Fruit fly (Drosophila melanogaster) whole organism, embryonic: ENCODE measurements around the gene CG15262.

Experiments
- Aef1 ChIP-seq: fragments of 200-800 bp; sonication (Bioruptor generic); IDR thresholded peaks from 3 replicates; pipeline ENCODE4 v1.3.6; 2022; ENCODE audit warnings: missing biosample characterization, missing genetic modification characterization
- Atf6 ChIP-seq: fragments of 200-800 bp; sonication (Bioruptor generic); IDR thresholded peaks from 2 replicates; pipeline ENCODE4 v1.3.6; 2022; ENCODE audit warnings: missing biosample characterization, missing genetic modification characterization
- Awh ChIP-seq: fragments of 200-800 bp; sonication (Bioruptor generic); IDR thresholded peaks from 2 replicates; pipeline ENCODE4, ENCODE4 v1.3.6; 2022; ENCODE audit warnings: missing biosample characterization, missing genetic modification characterization
- BEAF-32 ChIP-seq: fragments of 200-800 bp; sonication (Bioruptor generic); optimal IDR thresholded peaks from 3 replicates; lab custom pipeline; 2017; ENCODE audit warnings: missing biosample characterization, missing genetic modification characterization, mild to moderate bottlenecking, moderate library complexity, missing genetic modification reagents
- CG10654 ChIP-seq: fragments of 200-800 bp; sonication (Bioruptor generic); optimal IDR thresholded peaks from 2 replicates; lab custom pipeline; 2016; ENCODE audit warnings: missing biosample characterization, missing genetic modification characterization
- CG11723 ChIP-seq: fragments of 200-800 bp; sonication (Bioruptor generic); optimal IDR thresholded peaks from 2 replicates; lab custom pipeline; 2017; ENCODE audit warnings: missing biosample characterization, mild to moderate bottlenecking, missing genetic modification characterization
- CG13287 ChIP-seq: fragments of 200-800 bp; sonication (Bioruptor generic); IDR thresholded peaks from 2 replicates; pipeline ENCODE4 v1.3.6; 2022; ENCODE audit warnings: missing biosample characterization, missing genetic modification characterization; ENCODE audit not compliant: partially characterized antibody
- CG18262 ChIP-seq: fragments of 200-800 bp; optimal IDR thresholded peaks from 3 replicates; lab custom pipeline; 2019; ENCODE audit warnings: missing biosample characterization, mild to moderate bottlenecking, missing genetic modification characterization, moderate library complexity
- CG2875 ChIP-seq: fragments of 200-800 bp; sonication (Bioruptor generic); optimal IDR thresholded peaks from 2 replicates; lab custom pipeline; 2017; ENCODE audit warnings: missing biosample characterization, mild to moderate bottlenecking, missing genetic modification characterization, missing genetic modification reagents
- CG33557 ChIP-seq: fragments of 200-800 bp; sonication (Bioruptor generic); optimal IDR thresholded peaks from 2 replicates; lab custom pipeline; 2019; ENCODE audit warnings: missing biosample characterization, mild to moderate bottlenecking, missing genetic modification characterization, moderate library complexity
- CG34376 ChIP-seq: fragments of 200-800 bp; sonication (Bioruptor generic); optimal IDR thresholded peaks from 2 replicates; lab custom pipeline; 2018; ENCODE audit warnings: missing biosample characterization, mild to moderate bottlenecking, missing genetic modification characterization
- CG4360 ChIP-seq: fragments of 200-800 bp; sonication (Bioruptor generic); IDR thresholded peaks from 2 replicates; pipeline ENCODE4 v1.3.6; 2022; ENCODE audit warnings: missing biosample characterization, missing genetic modification characterization
- CG9215 ChIP-seq: fragments of 200-800 bp; sonication (Bioruptor generic); IDR thresholded peaks from 2 replicates; pipeline ENCODE4 v1.3.6; 2022; ENCODE audit warnings: missing biosample characterization, missing genetic modification characterization
- CG9609 ChIP-seq: fragments of 200-800 bp; sonication (Bioruptor generic); optimal IDR thresholded peaks from 3 replicates; lab custom pipeline; 2016; ENCODE audit warnings: missing biosample characterization, missing genetic modification characterization
- Deaf1 ChIP-seq: fragments of 200-800 bp; optimal IDR thresholded peaks from 3 replicates; lab custom pipeline; 2019; ENCODE audit warnings: missing biosample characterization, mild to moderate bottlenecking, missing genetic modification characterization, moderate library complexity
- Eip74EF ChIP-seq, 2 experiments: fragments of 200-800 bp in 1 of 2; fragments of >200 bp in 1 of 2; sonication (Bioruptor generic) in 1 of 2; optimal IDR thresholded peaks; 2 replicates each; lab custom pipeline; 2017 to 2019; ENCODE audit warnings: missing biosample characterization in 2 of 2, missing genetic modification characterization in 2 of 2, mild to moderate bottlenecking in 1 of 2, moderate library complexity in 1 of 2
- GATAe ChIP-seq: fragments of 200-800 bp; sonication (Bioruptor generic); conservative IDR thresholded peaks from 2 replicates; pipeline ENCODE4 v1.3.6; 2022; ENCODE audit warnings: missing biosample characterization, missing genetic modification characterization
- H15 ChIP-seq: fragments of 200-800 bp; sonication (Bioruptor generic); IDR thresholded peaks from 3 replicates; pipeline ENCODE4 v1.3.6; 2022; ENCODE audit warnings: missing biosample characterization, missing genetic modification characterization
- HLHmδ ChIP-seq: fragments of 200-800 bp; sonication (Bioruptor generic); optimal IDR thresholded peaks from 2 replicates; lab custom pipeline; 2018; ENCODE audit warnings: missing biosample characterization, mild to moderate bottlenecking, missing genetic modification characterization, moderate library complexity
- HmgD ChIP-seq: fragments of 200-800 bp; sonication (Bioruptor generic); optimal IDR thresholded peaks from 3 replicates; lab custom pipeline; 2016; ENCODE audit warnings: missing biosample characterization, missing genetic modification characterization
- Hmr ChIP-seq: fragments of 200-800 bp; sonication (Bioruptor generic); optimal IDR thresholded peaks from 3 replicates; lab custom pipeline; 2017; ENCODE audit warnings: mild to moderate bottlenecking, missing biosample characterization, missing genetic modification reagents, missing genetic modification characterization
- MESR4 ChIP-seq: fragments of 200-800 bp; sonication (Bioruptor generic); optimal IDR thresholded peaks from 2 replicates; lab custom pipeline; 2018; ENCODE audit warnings: missing biosample characterization, mild to moderate bottlenecking, missing genetic modification characterization, moderate library complexity
- Nf-YC ChIP-seq: fragments of 200-800 bp; optimal IDR thresholded peaks from 3 replicates; lab custom pipeline; 2019; ENCODE audit warnings: missing biosample characterization, mild to moderate bottlenecking, missing genetic modification characterization, moderate library complexity
- Tbp ChIP-seq: fragments of >200 bp; optimal IDR thresholded peaks from 2 replicates; lab custom pipeline; 2018; ENCODE audit warnings: missing biosample characterization, missing genetic modification characterization
- ase ChIP-seq: fragments of 200-800 bp; sonication (Bioruptor generic); IDR thresholded peaks from 3 replicates; pipeline ENCODE4 v1.3.6; 2022; ENCODE audit warnings: missing biosample characterization, missing genetic modification characterization
- bowl ChIP-seq: fragments of 200-800 bp; sonication (Bioruptor generic); IDR thresholded peaks from 2 replicates; pipeline ENCODE4 v1.3.6; 2022; ENCODE audit warnings: missing biosample characterization, missing genetic modification characterization
- cg ChIP-seq: fragments of 200-800 bp; sonication (Bioruptor generic); optimal IDR thresholded peaks from 3 replicates; lab custom pipeline; 2019; ENCODE audit warnings: missing biosample characterization, mild to moderate bottlenecking, missing genetic modification characterization, moderate library complexity
- chm ChIP-seq: fragments of 200-800 bp; sonication (Bioruptor generic); IDR thresholded peaks from 2 replicates; pipeline ENCODE4 v1.3.6; 2022; ENCODE audit warnings: missing biosample characterization, missing genetic modification characterization
- crc ChIP-seq: fragments of 200-800 bp; sonication (Bioruptor generic); optimal IDR thresholded peaks from 2 replicates; lab custom pipeline; 2016; ENCODE audit warnings: missing biosample characterization, missing genetic modification characterization
- dmrt11E ChIP-seq: fragments of 200-800 bp; sonication (Bioruptor generic); optimal IDR thresholded peaks from 3 replicates; lab custom pipeline; 2018; ENCODE audit warnings: missing biosample characterization, mild to moderate bottlenecking, missing genetic modification characterization, moderate library complexity
- ems ChIP-seq: fragments of 200-800 bp; sonication (Bioruptor generic); optimal IDR thresholded peaks from 3 replicates; lab custom pipeline; 2016; ENCODE audit warnings: missing biosample characterization, missing genetic modification characterization
- en ChIP-seq: fragments of 200-800 bp; sonication (Bioruptor generic); optimal IDR thresholded peaks from 2 replicates; lab custom pipeline; 2016; ENCODE audit warnings: missing biosample characterization, missing genetic modification characterization
- esg ChIP-seq: fragments of 200-800 bp; sonication (Bioruptor generic); conservative IDR thresholded peaks from 2 replicates; pipeline ENCODE4 v1.3.6; 2022; ENCODE audit warnings: missing biosample characterization, missing genetic modification characterization
- fd96Cb ChIP-seq: fragments of 200-800 bp; sonication (Bioruptor generic); optimal IDR thresholded peaks from 2 replicates; lab custom pipeline; 2018; ENCODE audit warnings: missing biosample characterization, mild to moderate bottlenecking, missing genetic modification characterization, moderate library complexity
- ftz-f1 ChIP-seq: fragments of 200-800 bp; sonication (Bioruptor generic); optimal IDR thresholded peaks from 2 replicates; lab custom pipeline; 2016; ENCODE audit warnings: missing biosample characterization, missing genetic modification characterization
- gem ChIP-seq: fragments of 200-800 bp; sonication (Bioruptor generic); optimal IDR thresholded peaks from 2 replicates; lab custom pipeline; 2019; ENCODE audit warnings: missing biosample characterization, mild to moderate bottlenecking, missing genetic modification characterization, moderate library complexity
- grn ChIP-seq: fragments of 200-800 bp; sonication (Bioruptor generic); optimal IDR thresholded peaks from 3 replicates; lab custom pipeline; 2017; ENCODE audit warnings: missing biosample characterization, missing genetic modification characterization
- lmd ChIP-seq: fragments of 200-800 bp; sonication (Bioruptor generic); IDR thresholded peaks from 2 replicates; pipeline ENCODE4 v1.3.6; 2022; ENCODE audit warnings: missing biosample characterization, missing genetic modification characterization
- mirr ChIP-seq: fragments of 200-800 bp; sonication (Bioruptor generic); optimal IDR thresholded peaks from 3 replicates; lab custom pipeline; 2018; ENCODE audit warnings: missing biosample characterization, mild to moderate bottlenecking, missing genetic modification characterization
- nau ChIP-seq: fragments of 200-800 bp; sonication (Bioruptor generic); optimal IDR thresholded peaks from 3 replicates; lab custom pipeline; 2017; ENCODE audit warnings: missing biosample characterization, mild to moderate bottlenecking, missing genetic modification characterization, missing genetic modification reagents
- pnt ChIP-seq: fragments of 200-800 bp; sonication (Bioruptor generic); optimal IDR thresholded peaks from 3 replicates; lab custom pipeline; 2016; ENCODE audit warnings: missing biosample characterization, missing genetic modification characterization
- sd ChIP-seq: fragments of 200-800 bp; sonication (Bioruptor generic); optimal IDR thresholded peaks from 3 replicates; lab custom pipeline; 2018; ENCODE audit warnings: missing biosample characterization, mild to moderate bottlenecking, missing genetic modification characterization, moderate library complexity
- sima ChIP-seq: fragments of 200-800 bp; sonication (Bioruptor generic); optimal IDR thresholded peaks from 2 replicates; lab custom pipeline; 2016; ENCODE audit warnings: missing biosample characterization, missing genetic modification characterization
- sna ChIP-seq: fragments of 200-800 bp; sonication (Bioruptor generic); IDR thresholded peaks from 2 replicates; pipeline ENCODE4 v1.3.6; 2022; ENCODE audit warnings: missing biosample characterization, missing genetic modification characterization; ENCODE audit not compliant: partially characterized antibody
- sr ChIP-seq: fragments of 200-800 bp; sonication (Bioruptor generic); IDR thresholded peaks from 3 replicates; pipeline ENCODE4 v1.3.6; 2022; ENCODE audit warnings: missing biosample characterization, missing genetic modification characterization
- twi ChIP-seq: fragments of 200-800 bp; optimal IDR thresholded peaks from 2 replicates; lab custom pipeline; 2019; ENCODE audit warnings: missing biosample characterization, mild to moderate bottlenecking, missing genetic modification characterization, moderate library complexity
- z ChIP-seq: fragments of 200-800 bp; sonication (Bioruptor generic); IDR thresholded peaks from 3 replicates; pipeline ENCODE4 v1.3.6; 2022; ENCODE audit warnings: missing biosample characterization, missing genetic modification characterization

Gene CG15262

dm6 chr2L:15339601-15340000 lies 42.0 kb downstream of the CG15262 start (continued):
- TF ChIP-seq dmrt11E (tag; lab: Kevin White, UChicago) (no peak), gem (no peak), Eip74EF (GFP tag; optimal IDR thresholded peaks at IDR 0.05; lab: Kevin White, UChicago) (no peak), CG18262 (tag; lab: Kevin White, UChicago) (no peak), Aef1 (GFP tag; lab: Robert Waterston, UW) (peak; percentile 74), CG9609 (no peak), MESR4 (no peak), Hmr (GFP tag; lab: Kevin White, UChicago) (no peak), chm (GFP tag; lab: Robert Waterston, UW) (no peak), sr (GFP tag; lab: Robert Waterston, UW) (no peak), H15 (no peak), Awh (no peak), z (GFP tag; lab: Robert Waterston, UW) (peak; percentile 64; the same call in 1 of the 3 replicates), Deaf1 (tag; lab: Kevin White, UChicago) (peak; percentile 73), Atf6 (no peak), CG11723 (GFP tag; lab: Kevin White, UChicago) (no peak), sna (GFP tag; lab: Robert Waterston, UW) (peak; percentile 47; the same call in 1 of the 2 replicates), Nf-YC (tag; lab: Kevin White, UChicago) (peak; percentile 93), esg (no peak), fd96Cb (tag; lab: Kevin White, UChicago) (no peak), CG13287 (no peak), CG34376 (no peak), pnt (no peak), sima (no peak), GATAe (GFP tag; lab: Robert Waterston, UW) (no peak), BEAF-32 (no peak), cg (peak; percentile 67), sd (tag; lab: Kevin White, UChicago) (peak; percentile 38), mirr (no peak), twi (tag; lab: Kevin White, UChicago) (no peak), ftz-f1 (GFP tag; lab: Kevin White, UChicago) (no peak), HLHmδ (GFP tag; lab: Kevin White, UChicago) (no peak), crc (GFP tag; lab: Kevin White, UChicago) (no peak), CG9215 (GFP tag; lab: Robert Waterston, UW) (peak; percentile 23; the same call in 1 of the 2 replicates), grn (GFP tag; lab: Kevin White, UChicago) (no peak), lmd (GFP tag; lab: Robert Waterston, UW) (no peak), Tbp (GFP tag; lab: Kevin White, UChicago) (no peak), HmgD (GFP tag; lab: Kevin White, UChicago) (no peak), CG10654 (GFP tag; lab: Kevin White, UChicago) (no peak), CG33557 (GFP tag; lab: Kevin White, UChicago) (no peak), en (GFP tag; lab: Kevin White, UChicago) (no peak), CG2875 (no peak), ase (GFP tag; lab: Robert Waterston, UW) (no peak), ems (GFP tag; lab: Kevin White, UChicago) (no peak), CG4360 (GFP tag; lab: Robert Waterston, UW) (peak; percentile 22; the same call in 1 of the 2 replicates), bowl (no peak), nau (GFP tag; lab: Kevin White, UChicago) (no peak)
